Fruit fly (Drosophila melanogaster) whole organism, embryonic: ENCODE results near the gene mRpS18B.

ENCODE experiments used
- Bgb ChIP-seq: fragments of 200-800 bp; sonication (Bioruptor generic); IDR thresholded peaks from 2 replicates; pipeline ENCODE4 v1.3.6; 2022; ENCODE audit warnings: missing biosample characterization, missing genetic modification characterization; ENCODE audit not compliant: partially characterized antibody
- BtbVII ChIP-seq: fragments of 200-800 bp; sonication (Bioruptor generic); optimal IDR thresholded peaks from 3 replicates; lab custom pipeline; 2017; ENCODE audit warnings: missing biosample characterization, mild to moderate bottlenecking, missing genetic modification characterization
- CG10959 ChIP-seq: fragments of 200-800 bp; sonication (Bioruptor generic); IDR thresholded peaks from 2 replicates; pipeline ENCODE4 v1.3.6; 2022; ENCODE audit warnings: missing biosample characterization, missing genetic modification characterization
- CG12071 ChIP-seq: fragments of 200-800 bp; sonication (Bioruptor generic); optimal IDR thresholded peaks from 3 replicates; lab custom pipeline; 2018; ENCODE audit warnings: missing biosample characterization, mild to moderate bottlenecking, missing genetic modification characterization
- CG13287 ChIP-seq: fragments of 200-800 bp; sonication (Bioruptor generic); IDR thresholded peaks from 2 replicates; pipeline ENCODE4 v1.3.6; 2022; ENCODE audit warnings: missing biosample characterization, missing genetic modification characterization; ENCODE audit not compliant: partially characterized antibody
- CG14860 ChIP-seq: fragments of 200-800 bp; sonication (Bioruptor generic); IDR thresholded peaks from 3 replicates; pipeline ENCODE4 v1.3.6; 2022; ENCODE audit warnings: missing biosample characterization, missing genetic modification characterization; ENCODE audit not compliant: partially characterized antibody
- CG1603 ChIP-seq: fragments of 200-800 bp; sonication (Bioruptor generic); optimal IDR thresholded peaks from 2 replicates; lab custom pipeline; 2019; ENCODE audit warnings: missing biosample characterization, mild to moderate bottlenecking, missing genetic modification characterization, moderate library complexity
- CG16813 ChIP-seq: fragments of 200-800 bp; sonication (Bioruptor generic); IDR thresholded peaks from 3 replicates; pipeline ENCODE4 v1.3.6; 2022; ENCODE audit warnings: missing biosample characterization, missing genetic modification characterization; ENCODE audit not compliant: partially characterized antibody
- CG18599 ChIP-seq: fragments of 200-800 bp; sonication (Bioruptor generic); optimal IDR thresholded peaks from 3 replicates; lab custom pipeline; 2017; ENCODE audit warnings: missing biosample characterization, missing genetic modification characterization, mild to moderate bottlenecking, moderate library complexity, missing genetic modification reagents
- CG2712 ChIP-seq: fragments of 200-800 bp; optimal IDR thresholded peaks from 3 replicates; lab custom pipeline; 2019; ENCODE audit warnings: missing biosample characterization, mild to moderate bottlenecking, missing genetic modification characterization, moderate library complexity
- CG2875 ChIP-seq: fragments of 200-800 bp; sonication (Bioruptor generic); optimal IDR thresholded peaks from 2 replicates; lab custom pipeline; 2017; ENCODE audit warnings: missing biosample characterization, mild to moderate bottlenecking, missing genetic modification characterization, missing genetic modification reagents
- CG31441 ChIP-seq: fragments of 200-800 bp; sonication (Bioruptor generic); IDR thresholded peaks from 2 replicates; pipeline ENCODE4 v1.3.6; 2022; ENCODE audit warnings: missing biosample characterization, missing genetic modification characterization
- CG9817 ChIP-seq: fragments of 200-800 bp; sonication (Bioruptor generic); optimal IDR thresholded peaks from 2 replicates; lab custom pipeline; 2018; ENCODE audit warnings: missing biosample characterization, mild to moderate bottlenecking, missing genetic modification characterization, moderate library complexity
- Dek ChIP-seq: fragments of 200-800 bp; sonication (Bioruptor generic); optimal IDR thresholded peaks from 3 replicates; lab custom pipeline; 2019; ENCODE audit warnings: missing biosample characterization, mild to moderate bottlenecking, missing genetic modification characterization, moderate library complexity
- Dll ChIP-seq: fragments of 200-800 bp; sonication (Bioruptor generic); IDR thresholded peaks from 4 replicates; pipeline ENCODE4 v1.3.6; 2022; ENCODE audit warnings: missing biosample characterization, missing genetic modification characterization; ENCODE audit not compliant: partially characterized antibody
- Doc3 ChIP-seq: fragments of 200-800 bp; sonication (Bioruptor generic); IDR thresholded peaks from 3 replicates; pipeline ENCODE4 v1.3.6; 2022; ENCODE audit warnings: missing biosample characterization, missing genetic modification characterization; ENCODE audit not compliant: partially characterized antibody
- E2f2 ChIP-seq: fragments of 200-800 bp; sonication (Bioruptor generic); IDR thresholded peaks from 2 replicates; pipeline ENCODE4 v1.3.6; 2022; ENCODE audit warnings: missing biosample characterization, missing genetic modification characterization
- Ets65A ChIP-seq: fragments of 200-800 bp; sonication (Bioruptor generic); peaks from one replicate; lab custom pipeline; 2016; ENCODE audit warnings: missing biosample characterization, missing genetic modification characterization
- Ets97D ChIP-seq: fragments of 200-800 bp; sonication (Bioruptor generic); optimal IDR thresholded peaks from 3 replicates; lab custom pipeline; 2016; ENCODE audit warnings: missing biosample characterization, missing genetic modification characterization
- Hmr ChIP-seq: fragments of 200-800 bp; sonication (Bioruptor generic); optimal IDR thresholded peaks from 3 replicates; lab custom pipeline; 2017; ENCODE audit warnings: mild to moderate bottlenecking, missing biosample characterization, missing genetic modification reagents, missing genetic modification characterization
- Myb ChIP-seq: fragments of 200-800 bp; sonication (Bioruptor generic); optimal IDR thresholded peaks from 2 replicates; lab custom pipeline; 2016; ENCODE audit warnings: missing biosample characterization, missing genetic modification characterization
- NFAT ChIP-seq: fragments of 200-800 bp; sonication (Bioruptor generic); IDR thresholded peaks from 2 replicates; pipeline ENCODE4 v1.3.6; 2022; ENCODE audit warnings: missing biosample characterization, missing genetic modification characterization
- Oli ChIP-seq: fragments of 200-800 bp; sonication (Bioruptor generic); optimal IDR thresholded peaks from 2 replicates; lab custom pipeline; 2018; ENCODE audit warnings: missing biosample characterization, mild to moderate bottlenecking, missing genetic modification characterization, moderate library complexity
- Optix ChIP-seq: fragments of 200-800 bp; sonication (Bioruptor generic); IDR thresholded peaks from 3 replicates; pipeline ENCODE4 v1.3.6; 2022; ENCODE audit warnings: missing biosample characterization, missing genetic modification characterization
- Sox100B ChIP-seq: fragments of 200-800 bp; sonication (Bioruptor generic); optimal IDR thresholded peaks from 3 replicates; lab custom pipeline; 2018; ENCODE audit warnings: missing biosample characterization, mild to moderate bottlenecking, missing genetic modification characterization
- Sry-δ ChIP-seq: fragments of 200-800 bp; sonication (Bioruptor generic); optimal IDR thresholded peaks from 2 replicates; lab custom pipeline; 2016; ENCODE audit warnings: missing biosample characterization, missing genetic modification characterization
- Xrp1 ChIP-seq: fragments of 200-800 bp; sonication (Bioruptor generic); IDR thresholded peaks from 2 replicates; pipeline ENCODE4 v1.3.6; 2022; ENCODE audit warnings: missing biosample characterization, missing genetic modification characterization
- ase ChIP-seq: fragments of 200-800 bp; sonication (Bioruptor generic); IDR thresholded peaks from 3 replicates; pipeline ENCODE4 v1.3.6; 2022; ENCODE audit warnings: missing biosample characterization, missing genetic modification characterization
- br ChIP-seq: fragments of >200 bp; optimal IDR thresholded peaks from 2 replicates; lab custom pipeline; 2017
- chinmo ChIP-seq: fragments of 200-800 bp; sonication (Bioruptor generic); IDR thresholded peaks from 4 replicates; pipeline ENCODE4 v1.3.6; 2022; ENCODE audit warnings: missing biosample characterization, missing genetic modification characterization; ENCODE audit not compliant: partially characterized antibody
- dimm ChIP-seq: fragments of 200-800 bp; sonication (Bioruptor generic); IDR thresholded peaks from 2 replicates; pipeline ENCODE4 v1.3.6; 2022; ENCODE audit warnings: missing biosample characterization, missing genetic modification characterization
- hb ChIP-seq: fragments of 200-800 bp; sonication (Bioruptor generic); IDR thresholded peaks from 3 replicates; pipeline ENCODE4 v1.3.6; 2022; ENCODE audit warnings: missing biosample characterization, missing genetic modification characterization; ENCODE audit not compliant: partially characterized antibody
- hbn ChIP-seq: fragments of 200-800 bp; sonication (Bioruptor generic); IDR thresholded peaks from 2 replicates; pipeline ENCODE4 v1.3.6; 2022; ENCODE audit warnings: missing biosample characterization, missing genetic modification characterization; ENCODE audit not compliant: partially characterized antibody
- jigr1 ChIP-seq: fragments of 200-800 bp; sonication (Bioruptor generic); IDR thresholded peaks from 3 replicates; pipeline ENCODE4 v1.3.6; 2022; ENCODE audit warnings: missing biosample characterization, missing genetic modification characterization
- kay ChIP-seq: fragments of 200-800 bp; sonication (Bioruptor generic); optimal IDR thresholded peaks from 2 replicates; lab custom pipeline; 2016; ENCODE audit warnings: missing biosample characterization, missing genetic modification characterization
- knrl ChIP-seq: fragments of 200-800 bp; sonication (Bioruptor generic); IDR thresholded peaks from 3 replicates; pipeline ENCODE4 v1.3.6; 2022; ENCODE audit warnings: missing biosample characterization, missing genetic modification characterization; ENCODE audit not compliant: partially characterized antibody
- lov ChIP-seq, 2 experiments: fragments of 200-800 bp in 1 of 2; fragments of >200 bp in 1 of 2; sonication (Bioruptor generic) in 1 of 2; IDR thresholded peaks in 1 of 2; optimal IDR thresholded peaks in 1 of 2; 2 replicates in 1 of 2; 3 replicates in 1 of 2; pipeline versions ENCODE4 v1.3.6 to Lab custom; 2017 to 2022; ENCODE audit warnings: missing biosample characterization in 1 of 2, missing genetic modification characterization in 1 of 2
- mld ChIP-seq: fragments of 200-800 bp; sonication (Bioruptor generic); IDR thresholded peaks from 3 replicates; pipeline ENCODE4 v1.3.6; 2022; ENCODE audit warnings: missing biosample characterization, missing genetic modification characterization; ENCODE audit not compliant: partially characterized antibody
- onecut ChIP-seq: fragments of 200-800 bp; sonication (Bioruptor generic); IDR thresholded peaks from 2 replicates; pipeline ENCODE4 v1.3.6; 2022; ENCODE audit warnings: missing biosample characterization, missing genetic modification characterization
- ranshi ChIP-seq: fragments of 200-800 bp; sonication (Bioruptor generic); IDR thresholded peaks from 2 replicates; pipeline ENCODE4 v1.3.6; 2022; ENCODE audit warnings: missing biosample characterization, missing genetic modification characterization
- row ChIP-seq: fragments of 200-800 bp; sonication (Bioruptor generic); IDR thresholded peaks from 3 replicates; pipeline ENCODE4 v1.3.6; 2022; ENCODE audit warnings: missing biosample characterization, missing genetic modification characterization
- sisA ChIP-seq: fragments of 200-800 bp; sonication (Bioruptor generic); IDR thresholded peaks from 2 replicates; pipeline ENCODE4 v1.3.6; 2022; ENCODE audit warnings: missing biosample characterization, missing genetic modification characterization
- slou ChIP-seq: fragments of 200-800 bp; sonication (Bioruptor generic); optimal IDR thresholded peaks from 3 replicates; lab custom pipeline; 2016; ENCODE audit warnings: missing biosample characterization, missing genetic modification characterization
- sna ChIP-seq: fragments of 200-800 bp; sonication (Bioruptor generic); IDR thresholded peaks from 2 replicates; pipeline ENCODE4 v1.3.6; 2022; ENCODE audit warnings: missing biosample characterization, missing genetic modification characterization; ENCODE audit not compliant: partially characterized antibody
- sqz ChIP-seq: fragments of 200-800 bp; sonication (Bioruptor generic); optimal IDR thresholded peaks from 3 replicates; lab custom pipeline; 2018; ENCODE audit warnings: missing biosample characterization, mild to moderate bottlenecking, missing genetic modification characterization
- stwl ChIP-seq: fragments of 200-800 bp; sonication (Bioruptor generic); optimal IDR thresholded peaks from 3 replicates; lab custom pipeline; 2018; ENCODE audit warnings: missing biosample characterization, mild to moderate bottlenecking, missing genetic modification characterization, moderate library complexity
- tio ChIP-seq: fragments of 200-800 bp; sonication (Bioruptor generic); optimal IDR thresholded peaks from 2 replicates; lab custom pipeline; 2017; ENCODE audit warnings: missing biosample characterization, missing genetic modification characterization, inconsistent platforms
- trem ChIP-seq: fragments of 200-800 bp; optimal IDR thresholded peaks from 3 replicates; lab custom pipeline; 2019; ENCODE audit warnings: missing biosample characterization, mild to moderate bottlenecking, missing genetic modification characterization, moderate library complexity
- vfl ChIP-seq: fragments of 200-800 bp; sonication (Bioruptor generic); optimal IDR thresholded peaks from 2 replicates; lab custom pipeline; 2016; ENCODE audit warnings: missing biosample characterization, missing genetic modification characterization

Gene mRpS18B

dm6 chr2L:20065516-20065915 lies 31.5 kb downstream of the mRpS18B start, which contains the start of gene vls (continued):
- TF ChIP-seq CG16813 (GFP tag; lab: Robert Waterston, UW) (peak; percentile 72), Xrp1 (no peak), CG13287 (GFP tag; lab: Robert Waterston, UW) (peak; percentile 86), hb (peak; percentile 30; the same call in 1 of the 3 replicates), knrl (GFP tag; lab: Robert Waterston, UW) (peak; percentile 73), row (peak; percentile 55), sisA (no peak), CG14860 (peak; percentile 73), Bgb (peak; percentile 80), Sry-δ (peak; percentile 68), mld (GFP tag; lab: Robert Waterston, UW) (0 out of 3 replicates have a peak, but pooled peaks have one; percentile 29), hbn (GFP tag; lab: Robert Waterston, UW) (peak; percentile 83), CG10959 (GFP tag; lab: Robert Waterston, UW) (no peak), Doc3 (peak; percentile 82), CG18599 (GFP tag; lab: Kevin White, UChicago) (no peak), sna (GFP tag; lab: Robert Waterston, UW) (peak; percentile 79), E2f2 (GFP tag; lab: Robert Waterston, UW) (peak; percentile 55)

dm6 chr2L:20061018-20061657 lies 35.9 kb downstream of the mRpS18B start, which contains the start of the genes barr and lok:
barr (minus strand) TSS chr2L:20061370.
lok (plus strand) TSS chr2L:20061422.
- TF ChIP-seq NFAT (GFP tag; lab: Robert Waterston, UW) (peak; percentile 33; the same call in 1 of the 2 replicates), trem (tag; lab: Kevin White, UChicago) (peak; percentile 19), CG31441 (GFP tag; lab: Robert Waterston, UW) (peak; percentile 62; the same call in 1 of the 2 replicates), sqz (GFP tag; lab: Kevin White, UChicago) (no peak), CG2875 (GFP tag; lab: Kevin White, UChicago) (peak; percentile 29), slou (GFP tag; lab: Kevin White, UChicago) (peak; percentile 77), dimm (GFP tag; lab: Robert Waterston, UW) (no peak), CG12071 (GFP tag; lab: Kevin White, UChicago) (no peak), CG1603 (peak; percentile 17), chinmo (no peak), Ets97D (peak; percentile 51), kay (GFP tag; lab: Kevin White, UChicago) (peak; percentile 39), vfl (GFP tag; lab: Kevin White, UChicago) (peak; percentile 19), ranshi (GFP tag; lab: Robert Waterston, UW) (no peak), Myb (peak; percentile 94), Oli (peak; percentile 46), ase (GFP tag; lab: Robert Waterston, UW) (no peak), Hmr (GFP tag; lab: Kevin White, UChicago) (peak; percentile 35), lov (optimal IDR thresholded peaks at IDR 0.05; lab: Kevin White, UChicago) (no peak), lov (GFP tag; IDR thresholded peaks at IDR 0.05; lab: Robert Waterston, UW) (no peak), br (lab: Kevin White, UChicago) (no peak), Dek (peak; percentile 19), Ets65A (GFP tag; lab: Kevin White, UChicago) (peak; percentile 97), stwl (tag; lab: Kevin White, UChicago) (peak; percentile 24), onecut (GFP tag; lab: Robert Waterston, UW) (no peak), Optix (no peak), CG9817 (tag; lab: Kevin White, UChicago) (peak; percentile 65), CG2712 (tag; lab: Kevin White, UChicago) (peak; percentile 60), tio (no peak), BtbVII (GFP tag; lab: Kevin White, UChicago) (no peak), Sox100B (GFP tag; lab: Kevin White, UChicago) (no peak), Dll (GFP tag; lab: Robert Waterston, UW) (no peak), jigr1 (no peak)
